Worm (Caenorhabditis elegans) whole organism, L1 larva: ENCODE results near the gene ZK1307.4.

ENCODE experiments used
- C04F5.9 ChIP-seq: sonication (generic microtip); optimal IDR thresholded peaks from 2 replicates; lab custom pipeline; 2016; ENCODE audit warnings: missing genetic modification characterization, missing compliant biosample characterization
- C16A3.4 ChIP-seq: fragments of 150-350 bp; optimal IDR thresholded peaks from 2 replicates; lab custom pipeline; 2014; ENCODE audit warnings: missing biosample characterization, missing genetic modification characterization
- F16B12.6 ChIP-seq: fragments of 150-350 bp; optimal IDR thresholded peaks from 2 replicates; lab custom pipeline; 2014; ENCODE audit warnings: missing biosample characterization, missing genetic modification characterization
- Y116A8C.19 ChIP-seq: sonication (generic microtip); optimal IDR thresholded peaks from 2 replicates; lab custom pipeline; 2016; ENCODE audit warnings: missing compliant biosample characterization, missing genetic modification characterization, borderline replicate concordance
- aly-2 ChIP-seq: fragments of 150-350 bp; optimal IDR thresholded peaks from 2 replicates; lab custom pipeline; 2014; ENCODE audit warnings: missing biosample characterization, missing genetic modification characterization
- blmp-1 ChIP-seq: fragments of 150-350 bp; optimal IDR thresholded peaks from 2 replicates; lab custom pipeline; 2014; ENCODE audit warnings: missing biosample characterization, missing genetic modification characterization
- ceh-8 ChIP-seq: fragments of 200-800 bp; sonication (Bioruptor generic); optimal IDR thresholded peaks from 2 replicates; lab custom pipeline; 2018; ENCODE audit warnings: mild to moderate bottlenecking, missing genetic modification characterization, moderate library complexity, missing compliant biosample characterization
- ceh-82 ChIP-seq, 3 experiments: fragments of 150-350 bp in 1 of 3; sonication (generic microtip) in 2 of 3; optimal IDR thresholded peaks; 2 replicates each; lab custom pipeline; 2014 to 2017; ENCODE audit warnings: missing biosample characterization in 3 of 3, missing genetic modification characterization in 3 of 3
- ceh-90 ChIP-seq: sonication (generic microtip); optimal IDR thresholded peaks from 2 replicates; lab custom pipeline; 2016; ENCODE audit warnings: missing genetic modification characterization, missing compliant biosample characterization
- ces-1 ChIP-seq: fragments of 150-350 bp; optimal IDR thresholded peaks from 2 replicates; lab custom pipeline; 2014; ENCODE audit warnings: missing biosample characterization, missing genetic modification reagents, missing genetic modification characterization
- dpl-1 ChIP-seq, 3 experiments: fragments of 150-350 bp in 2 of 3; sonication (generic microtip) in 1 of 3; optimal IDR thresholded peaks; 2 replicates each; lab custom pipeline; 2014 to 2017; ENCODE audit warnings: missing biosample characterization in 3 of 3, missing genetic modification characterization in 3 of 3, missing genetic modification reagents in 3 of 3
- efl-1 ChIP-seq, 4 experiments: fragments of 150-350 bp; optimal IDR thresholded peaks in 3 of 4; peaks in 1 of 4; 1 replicate in 1 of 4; 2 replicates in 3 of 4; lab custom pipeline; 2014; ENCODE audit warnings: missing biosample characterization in 2 of 4, missing genetic modification characterization in 2 of 4, missing genetic modification reagents in 2 of 4
- efl-3 ChIP-seq: fragments of 200-800 bp; sonication (Bioruptor generic); optimal IDR thresholded peaks from 2 replicates; lab custom pipeline; 2018; ENCODE audit warnings: mild to moderate bottlenecking, missing genetic modification characterization, missing compliant biosample characterization
- egl-27 ChIP-seq, 2 experiments: fragments of 150-350 bp in 1 of 2; sonication (generic microtip); optimal IDR thresholded peaks; 3 replicates each; lab custom pipeline; 2017 to 2018; ENCODE audit warnings: missing biosample characterization in 2 of 2, missing genetic modification characterization in 2 of 2, missing genetic modification reagents in 2 of 2
- elt-3 ChIP-seq, 6 experiments: fragments of 150-350 bp in 1 of 6; sonication (generic microtip); optimal IDR thresholded peaks; 2 replicates each; lab custom pipeline; 2017 to 2018; ENCODE audit warnings: missing biosample characterization in 6 of 6, missing genetic modification characterization in 6 of 6, inconsistent platforms in 1 of 6
- fkh-4 ChIP-seq: sonication (generic microtip); optimal IDR thresholded peaks from 2 replicates; lab custom pipeline; 2016; ENCODE audit warnings: missing compliant biosample characterization, missing genetic modification characterization, borderline replicate concordance
- hlh-4 ChIP-seq: sonication (generic microtip); optimal IDR thresholded peaks from 2 replicates; lab custom pipeline; 2016; ENCODE audit warnings: mild to moderate bottlenecking, missing genetic modification characterization, missing compliant biosample characterization
- jun-1 ChIP-seq: fragments of 150-350 bp; optimal IDR thresholded peaks from 2 replicates; lab custom pipeline; 2014; ENCODE audit warnings: missing biosample characterization, missing genetic modification reagents, missing genetic modification characterization
- lin-14 ChIP-seq: fragments of 200-800 bp; sonication (Bioruptor generic); optimal IDR thresholded peaks from 2 replicates; lab custom pipeline; 2018; ENCODE audit warnings: mild to moderate bottlenecking, missing genetic modification characterization, moderate library complexity, missing compliant biosample characterization
- lin-15B ChIP-seq: fragments of 150-350 bp; sonication (generic microtip); optimal IDR thresholded peaks from 3 replicates; lab custom pipeline; 2014; ENCODE audit warnings: missing biosample characterization, missing genetic modification characterization
- lin-35 ChIP-seq, 2 experiments: fragments of 150-350 bp; optimal IDR thresholded peaks; 2 replicates each; lab custom pipeline; 2014; ENCODE audit warnings: missing biosample characterization in 2 of 2, missing genetic modification characterization in 2 of 2, missing genetic modification reagents in 2 of 2
- lin-39 ChIP-seq: fragments of 150-350 bp; optimal IDR thresholded peaks from 2 replicates; lab custom pipeline; 2014; ENCODE audit warnings: missing biosample characterization, missing genetic modification reagents, missing genetic modification characterization
- lir-3 ChIP-seq: sonication (generic microtip); optimal IDR thresholded peaks from 2 replicates; lab custom pipeline; 2016; ENCODE audit warnings: mild to moderate bottlenecking, missing genetic modification characterization, moderate library complexity, missing compliant biosample characterization; ENCODE audit not compliant: poor library complexity
- lsy-2 ChIP-seq, 2 experiments: fragments of 150-350 bp; optimal IDR thresholded peaks; 2 replicates each; lab custom pipeline; 2014; ENCODE audit warnings: missing biosample characterization in 2 of 2, missing genetic modification characterization in 2 of 2
- mab-9 ChIP-seq: fragments of 200-800 bp; sonication (Bioruptor generic); IDR thresholded peaks from 2 replicates; pipeline ENCODE4 v1.3.6; 2022; ENCODE audit warnings: missing genetic modification reagents, missing genetic modification characterization, missing compliant biosample characterization
- mef-2 ChIP-seq: fragments of 150-350 bp; optimal IDR thresholded peaks from 2 replicates; lab custom pipeline; 2014; ENCODE audit warnings: missing biosample characterization, missing genetic modification characterization
- mep-1 ChIP-seq: fragments of 150-350 bp; optimal IDR thresholded peaks from 2 replicates; lab custom pipeline; 2014; ENCODE audit warnings: missing biosample characterization, missing genetic modification characterization
- nhr-12 ChIP-seq: sonication (generic microtip); optimal IDR thresholded peaks from 2 replicates; lab custom pipeline; 2017; ENCODE audit warnings: missing biosample characterization, missing genetic modification characterization
- nhr-20 ChIP-seq: sonication (generic microtip); optimal IDR thresholded peaks from 2 replicates; lab custom pipeline; 2016; ENCODE audit warnings: mild to moderate bottlenecking, missing genetic modification characterization, missing compliant biosample characterization
- nhr-237 ChIP-seq: fragments of 150-350 bp; optimal IDR thresholded peaks from 2 replicates; lab custom pipeline; 2014; ENCODE audit warnings: missing biosample characterization, missing genetic modification characterization
- nhr-28 ChIP-seq: fragments of 150-350 bp; optimal IDR thresholded peaks from 2 replicates; lab custom pipeline; 2014; ENCODE audit warnings: missing biosample characterization, missing genetic modification characterization
- nhr-71 ChIP-seq: sonication (generic microtip); optimal IDR thresholded peaks from 2 replicates; lab custom pipeline; 2016; ENCODE audit warnings: mild to moderate bottlenecking, missing genetic modification characterization, moderate library complexity, missing compliant biosample characterization
- nhr-76 ChIP-seq: sonication (generic microtip); optimal IDR thresholded peaks from 2 replicates; lab custom pipeline; 2017; ENCODE audit warnings: missing biosample characterization, missing genetic modification characterization
- nhr-84 ChIP-seq: sonication (generic microtip); optimal IDR thresholded peaks from 2 replicates; lab custom pipeline; 2017; ENCODE audit warnings: missing biosample characterization, missing genetic modification characterization
- nhr-90 ChIP-seq: sonication (generic microtip); optimal IDR thresholded peaks from 2 replicates; lab custom pipeline; 2016; ENCODE audit warnings: mild to moderate bottlenecking, missing genetic modification characterization, missing compliant biosample characterization; ENCODE audit not compliant: poor library complexity
- pag-3 ChIP-seq: sonication (generic microtip); optimal IDR thresholded peaks from 2 replicates; lab custom pipeline; 2017; ENCODE audit warnings: missing genetic modification characterization, mild to moderate bottlenecking, missing compliant biosample characterization, antibody characterized with exemption, borderline replicate concordance; ENCODE audit not compliant: insufficient read depth
- pax-3 ChIP-seq: fragments of 200-800 bp; sonication (Bioruptor generic); optimal IDR thresholded peaks from 2 replicates; lab custom pipeline; 2018; ENCODE audit warnings: mild to moderate bottlenecking, missing genetic modification characterization, moderate library complexity, missing compliant biosample characterization
- skn-1 ChIP-seq: fragments of 150-350 bp; optimal IDR thresholded peaks from 2 replicates; lab custom pipeline; 2014; ENCODE audit warnings: missing biosample characterization, missing genetic modification characterization
- snpc-4 ChIP-seq: fragments of 150-350 bp; optimal IDR thresholded peaks from 2 replicates; lab custom pipeline; 2014; ENCODE audit warnings: missing biosample characterization, missing genetic modification characterization
- snu-23 ChIP-seq: sonication (generic microtip); optimal IDR thresholded peaks from 2 replicates; lab custom pipeline; 2016; ENCODE audit warnings: missing genetic modification characterization, missing compliant biosample characterization
- sox-4 ChIP-seq: sonication (generic microtip); optimal IDR thresholded peaks from 2 replicates; lab custom pipeline; 2016; ENCODE audit warnings: missing genetic modification characterization, missing compliant biosample characterization
- sup-37 ChIP-seq: fragments of 200-800 bp; sonication (Bioruptor generic); optimal IDR thresholded peaks from 2 replicates; lab custom pipeline; 2018; ENCODE audit warnings: mild to moderate bottlenecking, missing genetic modification characterization, missing compliant biosample characterization
- tbx-2 ChIP-seq: sonication (generic microtip); optimal IDR thresholded peaks from 2 replicates; lab custom pipeline; 2016; ENCODE audit warnings: missing genetic modification characterization, missing compliant biosample characterization
- unc-130 ChIP-seq: fragments of 150-350 bp; optimal IDR thresholded peaks from 2 replicates; lab custom pipeline; 2017; ENCODE audit warnings: missing biosample characterization, missing genetic modification characterization, inconsistent platforms
- unc-98 ChIP-seq: fragments of 200-800 bp; sonication (Bioruptor generic); IDR thresholded peaks from 2 replicates; pipeline ENCODE4 v1.3.6; 2022; ENCODE audit warnings: missing genetic modification characterization, missing compliant biosample characterization
- vab-15 ChIP-seq: sonication (generic microtip); optimal IDR thresholded peaks from 2 replicates; lab custom pipeline; 2017; ENCODE audit warnings: missing genotype, mild to moderate bottlenecking, missing genetic modification characterization, missing compliant biosample characterization
- xbp-1 ChIP-seq: sonication (generic microtip); optimal IDR thresholded peaks from 2 replicates; lab custom pipeline; 2016; ENCODE audit warnings: missing genetic modification characterization, missing compliant biosample characterization
- zag-1 ChIP-seq: fragments of 150-350 bp; optimal IDR thresholded peaks from 2 replicates; lab custom pipeline; 2014; ENCODE audit warnings: missing biosample characterization, missing genetic modification characterization
- ztf-11 ChIP-seq, 2 experiments: sonication (generic microtip); optimal IDR thresholded peaks; 2 replicates each; lab custom pipeline; 2016 to 2017; ENCODE audit warnings: missing genetic modification characterization in 2 of 2, missing biosample characterization in 1 of 2, missing compliant biosample characterization in 1 of 2

Gene ZK1307.4

DNA sequence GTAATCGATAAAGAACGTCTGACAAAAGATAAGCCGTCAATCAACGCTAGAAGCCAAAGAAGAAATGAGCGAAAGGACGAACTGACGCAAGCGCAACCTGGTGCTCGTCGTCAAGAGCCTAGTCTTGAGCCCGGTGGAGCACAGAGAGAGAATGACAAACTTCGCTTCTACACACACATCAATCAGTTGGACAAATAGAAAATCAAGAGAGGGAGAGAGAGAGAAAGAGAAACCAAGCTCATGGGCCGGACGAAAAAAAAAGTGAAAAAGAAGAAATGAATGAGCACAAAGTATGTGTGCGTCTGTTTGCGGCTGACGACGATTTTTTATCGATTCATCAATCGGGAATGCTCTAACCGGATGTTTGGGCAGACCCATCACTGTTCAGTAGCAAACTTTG, 30.5 kb downstream of the ZK1307.4 start (continued):
- no peak for TF ChIP-seq fkh-4 (tag; lab: Kevin White, UChicago)
- TF ChIP-seq lin-39 (tag; lab: Kevin White, UChicago): peak; percentile 22
- no peak for TF ChIP-seq lir-3 (tag; lab: Kevin White, UChicago)
- TF ChIP-seq pax-3: no peak
- TF ChIP-seq, all 84 proteins: peak for 14

DNA sequence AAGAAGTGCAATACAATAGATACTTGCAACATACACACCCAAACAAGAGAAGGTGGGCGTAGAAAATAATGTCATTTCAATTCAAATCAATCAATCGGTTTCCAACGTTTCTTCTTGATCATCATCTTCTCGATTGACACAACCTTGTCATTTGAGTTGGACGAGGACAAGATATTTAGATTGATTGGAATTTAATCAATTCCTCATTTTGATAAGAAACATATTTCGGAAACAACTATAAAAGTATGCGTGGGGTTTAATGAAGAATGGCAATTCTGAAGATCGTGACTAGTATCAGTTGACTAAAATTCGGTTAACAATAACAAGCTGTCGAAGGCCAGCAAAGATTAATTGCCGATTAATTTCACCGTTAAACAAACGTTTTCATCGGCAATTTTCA, 31.0 kb downstream of the ZK1307.4 start:
- TF ChIP-seq elt-3 (tag; optimal IDR thresholded peaks at IDR 0.05; lab: Kevin White, UChicago): peak in 5 of 6 experiments; percentile 41 to 89 (median 65)
- no peak for TF ChIP-seq skn-1 (tag; lab: Kevin White, UChicago)
- TF ChIP-seq blmp-1 (tag; lab: Kevin White, UChicago): peak; percentile 36
- TF ChIP-seq pag-3 (tag; lab: Kevin White, UChicago): no peak
- TF ChIP-seq efl-3 (GFP tag; lab: Kevin White, UChicago): no peak
- peak; percentile 39 for TF ChIP-seq mep-1
- TF ChIP-seq unc-98 (GFP tag; lab: Robert Waterston, UW): no peak
- peak; percentile 22 for TF ChIP-seq C16A3.4 (tag; lab: Kevin White, UChicago)
- no peak for TF ChIP-seq nhr-28 (tag; lab: Kevin White, UChicago)
- TF ChIP-seq egl-27 (tag; optimal IDR thresholded peaks at IDR 0.05; lab: Kevin White, UChicago): no peak
- TF ChIP-seq snpc-4 (tag; lab: Kevin White, UChicago): no peak
- no peak for TF ChIP-seq ceh-8
- peak; percentile 37 for TF ChIP-seq vab-15 (tag; lab: Kevin White, UChicago)
- TF ChIP-seq snu-23 (GFP tag; lab: Kevin White, UChicago): peak; percentile 47
- TF ChIP-seq sup-37: no peak
- TF ChIP-seq nhr-76 (tag; lab: Kevin White, UChicago): no peak
- no peak for TF ChIP-seq F16B12.6 (tag; lab: Kevin White, UChicago)
- no peak for TF ChIP-seq sox-4 (tag; lab: Kevin White, UChicago)
- peak; percentile 56 for TF ChIP-seq lin-14 (GFP tag; lab: Kevin White, UChicago)
- TF ChIP-seq nhr-237 (tag; lab: Kevin White, UChicago): no peak
- no peak for TF ChIP-seq mab-9 (GFP tag; lab: Robert Waterston, UW)
- no peak for TF ChIP-seq nhr-90 (tag; lab: Kevin White, UChicago)
- TF ChIP-seq aly-2 (tag; lab: Kevin White, UChicago): no peak
- peak; percentile 11 for TF ChIP-seq nhr-71
- peak; percentile 51 for TF ChIP-seq unc-130 (tag; lab: Kevin White, UChicago)
- no peak for TF ChIP-seq ztf-11 (tag; optimal IDR thresholded peaks at IDR 0.05; lab: Kevin White, UChicago)
- no peak for TF ChIP-seq jun-1
- peak; percentile 10 for TF ChIP-seq tbx-2 (tag; lab: Kevin White, UChicago)
- TF ChIP-seq Y116A8C.19 (tag; lab: Kevin White, UChicago): no peak
- no peak for TF ChIP-seq xbp-1 (tag; lab: Kevin White, UChicago)
- TF ChIP-seq lsy-2 (tag; optimal IDR thresholded peaks at IDR 0.05; lab: Kevin White, UChicago): peak in 1 of 2 experiments; percentile 39
- TF ChIP-seq fkh-4 (tag; lab: Kevin White, UChicago): peak; percentile 6
- no peak for TF ChIP-seq zag-1 (tag; lab: Kevin White, UChicago)
- no peak for TF ChIP-seq dpl-1 (GFP tag; optimal IDR thresholded peaks at IDR 0.05; lab: Kevin White, UChicago)
- no peak for TF ChIP-seq ces-1 (GFP tag; lab: Kevin White, UChicago)
- TF ChIP-seq lin-39 (tag; lab: Kevin White, UChicago): no peak
- no peak for TF ChIP-seq ceh-82 (tag; optimal IDR thresholded peaks at IDR 0.05; lab: Kevin White, UChicago)
- TF ChIP-seq nhr-12 (tag; lab: Kevin White, UChicago): no peak
- no peak for TF ChIP-seq efl-1 (optimal IDR thresholded peaks at IDR 0.05; lab: Kevin White, UChicago)
- TF ChIP-seq efl-1 (GFP tag; optimal IDR thresholded peaks at IDR 0.05 in 1 of 2; lab: Kevin White, UChicago): peak in 1 of 2 experiments; percentile 40
- no peak for TF ChIP-seq hlh-4
- TF ChIP-seq ceh-90 (tag; lab: Kevin White, UChicago): no peak
- no peak for TF ChIP-seq C04F5.9 (tag; lab: Kevin White, UChicago)
- no peak for TF ChIP-seq nhr-84 (tag; lab: Kevin White, UChicago)
- TF ChIP-seq lin-35 (GFP tag; optimal IDR thresholded peaks at IDR 0.05; lab: Kevin White, UChicago): peak in 1 of 2 experiments; percentile 29
- peak; percentile 13 for TF ChIP-seq nhr-20 (tag; lab: Kevin White, UChicago)
- TF ChIP-seq lir-3 (tag; lab: Kevin White, UChicago): no peak
- TF ChIP-seq mef-2 (tag; lab: Kevin White, UChicago): no peak
- no peak for TF ChIP-seq lin-15B
